Fruit fly (Drosophila melanogaster): ENCODE results near the gene CG33235.
A peak's percentile ranks its signal among the peaks of the same experiment; 100 is the strongest.

Gene CG33235

dm6 chrX:11451630-11452029 is 39.7 kb downstream of the CG33235 start:
- TF ChIP-seq Hr78 (GFP tag; optimal IDR thresholded peaks at IDR 0.05): no peak
- no peak for TF ChIP-seq h (GFP tag; optimal IDR thresholded peaks at IDR 0.05)
- no peak for TF ChIP-seq Mio (GFP tag; optimal IDR thresholded peaks at IDR 0.05)
- TF ChIP-seq sage (GFP tag; optimal IDR thresholded peaks at IDR 0.05): no peak
- TF ChIP-seq Vsx2 (GFP tag; optimal IDR thresholded peaks at IDR 0.05; ENCODE audit: partially characterized antibody): no peak
- TF ChIP-seq brk (GFP tag; optimal IDR thresholded peaks at IDR 0.05): no peak
- no peak for TF ChIP-seq rgr (GFP tag; optimal IDR thresholded peaks at IDR 0.05)
- TF ChIP-seq Rel (GFP tag; optimal IDR thresholded peaks at IDR 0.05): no peak
- no peak for TF ChIP-seq Rel (tag; optimal IDR thresholded peaks at IDR 0.05)
- TF ChIP-seq Myc (optimal IDR thresholded peaks at IDR 0.05): no peak
- no peak for TF ChIP-seq GATAd (GFP tag; optimal IDR thresholded peaks at IDR 0.05)
- TF ChIP-seq fru (GFP tag; optimal IDR thresholded peaks at IDR 0.05): no peak
- TF ChIP-seq Abd-B (GFP tag; optimal IDR thresholded peaks at IDR 0.05): no peak
- TF ChIP-seq dsf (GFP tag; optimal IDR thresholded peaks at IDR 0.05; ENCODE audit: borderline replicate concordance): no peak
- no peak for TF ChIP-seq Hr83 (GFP tag; optimal IDR thresholded peaks at IDR 0.05; ENCODE audit: poor library complexity, severe bottlenecking)
- no peak for TF ChIP-seq CG32264 (GFP tag; optimal IDR thresholded peaks at IDR 0.05)
- TF ChIP-seq br (GFP tag; optimal IDR thresholded peaks at IDR 0.05): no peak
- no peak for TF ChIP-seq Dfd (GFP tag; optimal IDR thresholded peaks at IDR 0.05)
- TF ChIP-seq Sp1 (GFP tag; optimal IDR thresholded peaks at IDR 0.05): no peak
- TF ChIP-seq dmrt93B (GFP tag; optimal IDR thresholded peaks at IDR 0.05): no peak

dm6 chrX:11451027-11451572 is 40.3 kb downstream of the CG33235 start:
- no peak for TF ChIP-seq brk (GFP tag; optimal IDR thresholded peaks at IDR 0.05)
- TF ChIP-seq fru (GFP tag; optimal IDR thresholded peaks at IDR 0.05): peak; percentile 11
- TF ChIP-seq CG32264 (GFP tag; optimal IDR thresholded peaks at IDR 0.05): no peak
- no peak for TF ChIP-seq GATAd (GFP tag; optimal IDR thresholded peaks at IDR 0.05)
- TF ChIP-seq br (GFP tag; optimal IDR thresholded peaks at IDR 0.05): peak; percentile 26
- no peak for TF ChIP-seq Sp1 (GFP tag; optimal IDR thresholded peaks at IDR 0.05)
- peak; percentile 61 for TF ChIP-seq Hnf4 (GFP tag; optimal IDR thresholded peaks at IDR 0.05)
- TF ChIP-seq Vsx2 (GFP tag; optimal IDR thresholded peaks at IDR 0.05; ENCODE audit: partially characterized antibody): no peak
- TF ChIP-seq OdsH (GFP tag; optimal IDR thresholded peaks at IDR 0.05): peak; percentile 8
- TF ChIP-seq dl (GFP tag; optimal IDR thresholded peaks at IDR 0.05; ENCODE audit: insufficient read depth in 1 of 2, partially characterized antibody in 2 of 2): no peak
- TF ChIP-seq pan (optimal IDR thresholded peaks at IDR 0.05): no peak
- TF ChIP-seq sv (GFP tag; optimal IDR thresholded peaks at IDR 0.05): no peak
- peak; percentile 65 for TF ChIP-seq h (GFP tag; optimal IDR thresholded peaks at IDR 0.05)
- TF ChIP-seq Hr78 (GFP tag; optimal IDR thresholded peaks at IDR 0.05): no peak
- peak; percentile 32 for TF ChIP-seq ey (GFP tag; optimal IDR thresholded peaks at IDR 0.05)
- TF ChIP-seq foxo (GFP tag; optimal IDR thresholded peaks at IDR 0.05): peak in 1 of 2 experiments; percentile 47
- TF ChIP-seq Dfd (GFP tag; optimal IDR thresholded peaks at IDR 0.05): no peak
- TF ChIP-seq woc (GFP tag; optimal IDR thresholded peaks at IDR 0.05): no peak
- no peak for TF ChIP-seq psq (GFP tag; optimal IDR thresholded peaks at IDR 0.05)
- peak; percentile 4 for TF ChIP-seq dmrt93B (GFP tag; optimal IDR thresholded peaks at IDR 0.05)
- no peak for TF ChIP-seq Dif (GFP tag; optimal IDR thresholded peaks at IDR 0.05; ENCODE audit: partially characterized antibody)
- TF ChIP-seq jim (GFP tag; optimal IDR thresholded peaks at IDR 0.05): no peak
- no peak for TF ChIP-seq usp (GFP tag; optimal IDR thresholded peaks at IDR 0.05)
- TF ChIP-seq rgr (GFP tag; optimal IDR thresholded peaks at IDR 0.05): peak; percentile 49
- no peak for TF ChIP-seq CrebA (GFP tag; optimal IDR thresholded peaks at IDR 0.05; ENCODE audit: borderline replicate concordance)
- TF ChIP-seq Rel (GFP tag; optimal IDR thresholded peaks at IDR 0.05): no peak
- TF ChIP-seq Rel (tag; optimal IDR thresholded peaks at IDR 0.05): no peak
- no peak for TF ChIP-seq Mio (GFP tag; optimal IDR thresholded peaks at IDR 0.05)
- TF ChIP-seq HLH106 (tag; optimal IDR thresholded peaks at IDR 0.05): peak; percentile 29
- TF ChIP-seq CG9705 (GFP tag; optimal IDR thresholded peaks at IDR 0.05): no peak

dm6 chrX:11450406-11450805 is 41.0 kb downstream of the CG33235 start:
- no peak for TF ChIP-seq GATAd (GFP tag; optimal IDR thresholded peaks at IDR 0.05)
